Fruit fly (Drosophila melanogaster) whole organism, embryonic: ENCODE results near the gene vir-1.
A peak's percentile ranks its signal among the peaks of the same experiment; 100 is the strongest.

ENCODE experiments used
- Antp ChIP-seq: fragments of 200-800 bp; sonication (Bioruptor generic); optimal IDR thresholded peaks from 3 replicates; lab custom pipeline; 2016; ENCODE audit warnings: missing biosample characterization, missing genetic modification characterization
- Atf6 ChIP-seq: fragments of 200-800 bp; sonication (Bioruptor generic); IDR thresholded peaks from 2 replicates; pipeline ENCODE4 v1.3.6; 2022; ENCODE audit warnings: missing biosample characterization, missing genetic modification characterization
- C15 ChIP-seq: fragments of 200-800 bp; sonication (Bioruptor generic); IDR thresholded peaks from 3 replicates; pipeline ENCODE4 v1.3.6; 2022; ENCODE audit warnings: missing biosample characterization, missing genetic modification characterization
- CG1024 ChIP-seq: fragments of 200-800 bp; sonication (Bioruptor generic); IDR thresholded peaks from 2 replicates; pipeline ENCODE4 v1.3.6; 2022; ENCODE audit warnings: missing biosample characterization, missing genetic modification characterization
- CG10462 ChIP-seq: fragments of 200-800 bp; sonication (Bioruptor generic); optimal IDR thresholded peaks from 2 replicates; lab custom pipeline; 2016; ENCODE audit warnings: missing biosample characterization, missing genetic modification characterization
- CG11504 ChIP-seq: fragments of 200-800 bp; sonication (Bioruptor generic); optimal IDR thresholded peaks from 3 replicates; lab custom pipeline; 2019; ENCODE audit warnings: missing biosample characterization, mild to moderate bottlenecking, missing genetic modification characterization, moderate library complexity
- CG11695 ChIP-seq: fragments of 200-800 bp; sonication (Bioruptor generic); IDR thresholded peaks from 3 replicates; pipeline ENCODE4 v1.3.6; 2022; ENCODE audit warnings: missing biosample characterization, missing genetic modification characterization
- CG14667 ChIP-seq: fragments of 200-800 bp; sonication (Bioruptor generic); IDR thresholded peaks from 2 replicates; pipeline ENCODE4 v1.3.6; 2022; ENCODE audit warnings: missing biosample characterization, missing genetic modification characterization
- CG17385 ChIP-seq: fragments of 200-800 bp; sonication (Bioruptor generic); optimal IDR thresholded peaks from 3 replicates; lab custom pipeline; 2018; ENCODE audit warnings: missing biosample characterization, mild to moderate bottlenecking, missing genetic modification characterization
- CG2202 ChIP-seq: fragments of 200-800 bp; sonication (Bioruptor generic); optimal IDR thresholded peaks from 2 replicates; lab custom pipeline; 2018; ENCODE audit warnings: missing biosample characterization, mild to moderate bottlenecking, missing genetic modification characterization
- CG32532 ChIP-seq: fragments of 200-800 bp; sonication (Bioruptor generic); IDR thresholded peaks from 2 replicates; pipeline ENCODE4 v1.3.6; 2022; ENCODE audit warnings: missing biosample characterization, missing genetic modification characterization
- CG32767 ChIP-seq: fragments of 200-800 bp; sonication (Bioruptor generic); IDR thresholded peaks from 2 replicates; pipeline ENCODE4 v1.3.6; 2022; ENCODE audit warnings: missing biosample characterization, missing genetic modification characterization
- CG33213 ChIP-seq: fragments of 200-800 bp; sonication (Bioruptor generic); optimal IDR thresholded peaks from 3 replicates; lab custom pipeline; 2016; ENCODE audit warnings: missing biosample characterization, missing genetic modification characterization
- CG3407 ChIP-seq: fragments of 200-800 bp; sonication (Bioruptor generic); optimal IDR thresholded peaks from 2 replicates; lab custom pipeline; 2018; ENCODE audit warnings: missing biosample characterization, mild to moderate bottlenecking, missing genetic modification characterization
- CG3847 ChIP-seq: fragments of 200-800 bp; sonication (Bioruptor generic); IDR thresholded peaks from 2 replicates; pipeline ENCODE4 v1.3.6; 2022; ENCODE audit warnings: missing biosample characterization, missing genetic modification characterization
- CG3995 ChIP-seq: fragments of 200-800 bp; sonication (Bioruptor generic); optimal IDR thresholded peaks from 3 replicates; lab custom pipeline; 2016; ENCODE audit warnings: missing biosample characterization, missing genetic modification characterization
- CG6175 ChIP-seq: fragments of 200-800 bp; sonication (Bioruptor generic); IDR thresholded peaks from 3 replicates; pipeline ENCODE4 v1.3.6; 2022; ENCODE audit warnings: missing biosample characterization, missing genetic modification characterization
- CG9727 ChIP-seq: fragments of 200-800 bp; sonication (Bioruptor generic); optimal IDR thresholded peaks from 3 replicates; lab custom pipeline; 2017; ENCODE audit warnings: missing biosample characterization, mild to moderate bottlenecking, missing genetic modification characterization
- CG9932 ChIP-seq: fragments of 200-800 bp; sonication (Bioruptor generic); IDR thresholded peaks from 2 replicates; pipeline ENCODE4 v1.3.6; 2022; ENCODE audit warnings: missing biosample characterization, missing genetic modification characterization
- CrebB ChIP-seq: fragments of 200-800 bp; sonication (Bioruptor generic); optimal IDR thresholded peaks from 3 replicates; lab custom pipeline; 2018; ENCODE audit warnings: missing biosample characterization, mild to moderate bottlenecking, missing genetic modification characterization
- D19A ChIP-seq: fragments of 200-800 bp; optimal IDR thresholded peaks from 3 replicates; lab custom pipeline; 2019; ENCODE audit warnings: missing biosample characterization, mild to moderate bottlenecking, missing genetic modification characterization, moderate library complexity
- HLH3B ChIP-seq: fragments of 200-800 bp; sonication (Bioruptor generic); IDR thresholded peaks from 2 replicates; pipeline ENCODE4 v1.3.6; 2022; ENCODE audit warnings: missing biosample characterization, missing genetic modification characterization
- HLH4C ChIP-seq: fragments of 200-800 bp; sonication (Bioruptor generic); IDR thresholded peaks from 3 replicates; pipeline ENCODE4 v1.3.6; 2022; ENCODE audit warnings: missing biosample characterization, missing genetic modification characterization; ENCODE audit not compliant: partially characterized antibody
- HLHmδ ChIP-seq: fragments of 200-800 bp; sonication (Bioruptor generic); optimal IDR thresholded peaks from 2 replicates; lab custom pipeline; 2018; ENCODE audit warnings: missing biosample characterization, mild to moderate bottlenecking, missing genetic modification characterization, moderate library complexity
- Mes4 ChIP-seq: fragments of 200-800 bp; sonication (Bioruptor generic); optimal IDR thresholded peaks from 2 replicates; lab custom pipeline; 2016; ENCODE audit warnings: missing biosample characterization, missing genetic modification characterization
- Nf-YA ChIP-seq: fragments of 200-800 bp; sonication (Bioruptor generic); IDR thresholded peaks from 2 replicates; pipeline ENCODE4 v1.3.6; 2022; ENCODE audit warnings: missing biosample characterization, missing genetic modification characterization
- Sin3A ChIP-seq: fragments of >200 bp; optimal IDR thresholded peaks from 2 replicates; lab custom pipeline; 2018
- abd-A ChIP-seq: fragments of 200-800 bp; sonication (Bioruptor generic); optimal IDR thresholded peaks from 3 replicates; lab custom pipeline; 2019; ENCODE audit warnings: missing biosample characterization, mild to moderate bottlenecking, missing genetic modification characterization, moderate library complexity
- amos ChIP-seq: fragments of 200-800 bp; sonication (Bioruptor generic); IDR thresholded peaks from 2 replicates; pipeline ENCODE4 v1.3.6; 2022; ENCODE audit warnings: missing biosample characterization, missing genetic modification characterization; ENCODE audit not compliant: partially characterized antibody
- ato ChIP-seq: fragments of 200-800 bp; sonication (Bioruptor generic); IDR thresholded peaks from 2 replicates; pipeline ENCODE4 v1.3.6; 2022; ENCODE audit warnings: missing biosample characterization, missing genetic modification characterization; ENCODE audit not compliant: partially characterized antibody
- br ChIP-seq: fragments of >200 bp; optimal IDR thresholded peaks from 2 replicates; lab custom pipeline; 2017
- caup ChIP-seq: fragments of 200-800 bp; sonication (Bioruptor generic); optimal IDR thresholded peaks from 3 replicates; lab custom pipeline; 2017; ENCODE audit warnings: missing biosample characterization, mild to moderate bottlenecking, missing genetic modification characterization, moderate library complexity; ENCODE audit not compliant: severe bottlenecking
- danr ChIP-seq: fragments of 200-800 bp; sonication (Bioruptor generic); IDR thresholded peaks from 2 replicates; pipeline ENCODE4 v1.3.6; 2022; ENCODE audit warnings: missing biosample characterization, missing genetic modification characterization
- dpn ChIP-seq, 2 experiments: fragments of 200-800 bp; sonication (Bioruptor generic); optimal IDR thresholded peaks; 3 replicates each; lab custom pipeline; 2016; ENCODE audit warnings: missing biosample characterization in 2 of 2, missing genetic modification characterization in 2 of 2
- fd102C ChIP-seq: fragments of 200-800 bp; sonication (Bioruptor generic); optimal IDR thresholded peaks from 2 replicates; lab custom pipeline; 2018; ENCODE audit warnings: missing biosample characterization, mild to moderate bottlenecking, missing genetic modification characterization, moderate library complexity
- fru ChIP-seq: fragments of >200 bp; optimal IDR thresholded peaks from 2 replicates; lab custom pipeline; 2017
- gem ChIP-seq: fragments of 200-800 bp; sonication (Bioruptor generic); optimal IDR thresholded peaks from 2 replicates; lab custom pipeline; 2019; ENCODE audit warnings: missing biosample characterization, mild to moderate bottlenecking, missing genetic modification characterization, moderate library complexity
- ind ChIP-seq: fragments of 200-800 bp; sonication (Bioruptor generic); optimal IDR thresholded peaks from 3 replicates; lab custom pipeline; 2016; ENCODE audit warnings: missing biosample characterization, missing genetic modification characterization
- lov ChIP-seq, 2 experiments: fragments of 200-800 bp in 1 of 2; fragments of >200 bp in 1 of 2; sonication (Bioruptor generic) in 1 of 2; IDR thresholded peaks in 1 of 2; optimal IDR thresholded peaks in 1 of 2; 2 replicates in 1 of 2; 3 replicates in 1 of 2; pipeline versions ENCODE4 v1.3.6 to Lab custom; 2017 to 2022; ENCODE audit warnings: missing biosample characterization in 1 of 2, missing genetic modification characterization in 1 of 2
- maf-S ChIP-seq: fragments of 200-800 bp; sonication (Bioruptor generic); optimal IDR thresholded peaks from 2 replicates; lab custom pipeline; 2016; ENCODE audit warnings: missing biosample characterization, missing genetic modification characterization
- mam ChIP-seq: fragments of 200-800 bp; sonication (Bioruptor generic); optimal IDR thresholded peaks from 3 replicates; lab custom pipeline; 2016; ENCODE audit warnings: missing biosample characterization, missing genetic modification characterization
- nmo ChIP-seq: fragments of 200-800 bp; sonication (Bioruptor generic); optimal IDR thresholded peaks from 2 replicates; lab custom pipeline; 2018; ENCODE audit warnings: missing biosample characterization, mild to moderate bottlenecking, missing genetic modification characterization, moderate library complexity
- oc ChIP-seq: fragments of 200-800 bp; sonication (Bioruptor generic); optimal IDR thresholded peaks from 2 replicates; lab custom pipeline; 2018; ENCODE audit warnings: missing biosample characterization, mild to moderate bottlenecking, missing genetic modification characterization, moderate library complexity
- pnt ChIP-seq: fragments of 200-800 bp; sonication (Bioruptor generic); optimal IDR thresholded peaks from 3 replicates; lab custom pipeline; 2016; ENCODE audit warnings: missing biosample characterization, missing genetic modification characterization
- repo ChIP-seq: fragments of 200-800 bp; sonication (Bioruptor generic); optimal IDR thresholded peaks from 2 replicates; lab custom pipeline; 2016; ENCODE audit warnings: missing biosample characterization, missing genetic modification characterization
- row ChIP-seq: fragments of 200-800 bp; sonication (Bioruptor generic); IDR thresholded peaks from 3 replicates; pipeline ENCODE4 v1.3.6; 2022; ENCODE audit warnings: missing biosample characterization, missing genetic modification characterization
- stc ChIP-seq: fragments of 200-800 bp; sonication (Bioruptor generic); IDR thresholded peaks from 2 replicates; pipeline ENCODE4 v1.3.6; 2022; ENCODE audit warnings: missing biosample characterization, missing genetic modification characterization
- tll ChIP-seq, 2 experiments: fragments of 200-800 bp in 1 of 2; fragments of >200 bp in 1 of 2; sonication (Bioruptor generic) in 1 of 2; optimal IDR thresholded peaks; 2 replicates each; lab custom pipeline; 2017 to 2019; ENCODE audit warnings: missing biosample characterization in 2 of 2, missing genetic modification characterization in 2 of 2, mild to moderate bottlenecking in 1 of 2, moderate library complexity in 1 of 2
- vnd ChIP-seq: fragments of 200-800 bp; sonication (Bioruptor generic); IDR thresholded peaks from 3 replicates; pipeline ENCODE4 v1.3.6; 2022; ENCODE audit warnings: missing biosample characterization, missing genetic modification characterization; ENCODE audit not compliant: partially characterized antibody

Gene vir-1

DNA sequence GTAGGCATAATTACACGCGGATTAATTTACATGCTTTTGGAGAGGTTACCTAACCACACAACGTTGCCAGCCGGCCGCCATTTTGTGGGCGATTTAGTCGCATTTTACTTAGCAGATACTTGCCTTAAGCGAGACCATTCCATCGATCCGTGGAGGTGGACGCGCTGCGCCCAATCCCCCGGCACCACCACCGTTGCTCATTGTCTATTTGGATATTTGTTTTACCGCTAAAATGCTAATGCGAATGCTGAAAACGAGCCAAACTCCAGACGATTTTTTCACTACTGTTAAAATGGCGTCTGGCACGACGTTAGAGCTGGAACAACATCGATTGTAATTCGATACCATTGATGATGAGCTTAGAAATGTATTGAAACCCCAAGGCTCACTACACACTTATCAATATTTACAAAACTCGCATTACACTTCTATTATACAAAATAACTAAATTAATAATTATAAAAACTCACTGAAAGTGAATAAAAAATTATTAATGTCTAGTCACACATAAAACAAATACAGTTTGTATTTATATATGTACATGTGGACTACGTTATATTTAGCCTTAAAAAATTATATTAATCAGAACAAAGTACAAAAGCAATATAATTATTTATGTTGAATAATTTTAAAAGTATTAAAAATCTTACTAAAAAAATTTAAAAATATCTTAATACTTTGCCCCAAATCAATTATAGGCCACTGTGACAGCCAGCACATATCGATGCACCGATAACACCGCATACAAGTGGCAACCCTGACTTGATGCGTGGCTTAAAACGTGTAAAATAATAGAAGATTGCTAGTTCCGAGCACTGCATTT lies 10.7 kb upstream of the vir-1 start, which contains the start of gene eRF3 (continued):
- no peak for TF ChIP-seq CG33213 (GFP tag; lab: Kevin White, UChicago)
- peak; percentile 62; the same call in 2 of the 3 replicates for TF ChIP-seq CG11695 (GFP tag; lab: Robert Waterston, UW)
- 0 out of 3 replicates have a peak, but pooled peaks have one; percentile 33 for TF ChIP-seq C15 (GFP tag; lab: Robert Waterston, UW)
- no peak; the same call in 1 of the 2 replicates for TF ChIP-seq Nf-YA (GFP tag; lab: Robert Waterston, UW)
- TF ChIP-seq row: peak; percentile 85
- TF ChIP-seq CG14667 (GFP tag; lab: Robert Waterston, UW): peak; percentile 73
- TF ChIP-seq amos (GFP tag; lab: Robert Waterston, UW): peak; percentile 48
- peak; percentile 92 for TF ChIP-seq nmo (GFP tag; lab: Kevin White, UChicago)
- TF ChIP-seq HLHmδ (GFP tag; lab: Kevin White, UChicago): no peak
- no peak; the same call in 1 of the 2 replicates for TF ChIP-seq CG32767 (GFP tag; lab: Robert Waterston, UW)
- peak; percentile 78 for TF ChIP-seq CG3847 (GFP tag; lab: Robert Waterston, UW)
- TF ChIP-seq abd-A (tag; lab: Kevin White, UChicago): no peak
- TF ChIP-seq br (lab: Kevin White, UChicago): no peak
- no peak for TF ChIP-seq mam (GFP tag; lab: Kevin White, UChicago)
- peak; percentile 72 for TF ChIP-seq HLH3B (GFP tag; lab: Robert Waterston, UW)
- TF ChIP-seq Sin3A (lab: Kevin White, UChicago): peak; percentile 26
- peak; percentile 54; the same call in 1 of the 2 replicates for TF ChIP-seq stc (GFP tag; lab: Robert Waterston, UW)
- TF ChIP-seq CG1024: peak; percentile 50
- TF ChIP-seq caup (GFP tag; lab: Kevin White, UChicago): peak; percentile 48
- no peak for TF ChIP-seq lov (optimal IDR thresholded peaks at IDR 0.05; lab: Kevin White, UChicago)
- TF ChIP-seq lov (GFP tag; IDR thresholded peaks at IDR 0.05; lab: Robert Waterston, UW): 0 out of 3 replicates have a peak, but pooled peaks have one; percentile 53
- peak; percentile 88 for TF ChIP-seq CG11504
- TF ChIP-seq D19A (tag; lab: Kevin White, UChicago): peak; percentile 80
- peak; percentile 77 for TF ChIP-seq ind (GFP tag; lab: Kevin White, UChicago)
- peak; percentile 87 for TF ChIP-seq CG9727 (GFP tag; lab: Kevin White, UChicago)
- no peak for TF ChIP-seq ato (GFP tag; lab: Robert Waterston, UW)
- TF ChIP-seq oc (tag; lab: Kevin White, UChicago): peak; percentile 48
- TF ChIP-seq CG32532 (GFP tag; lab: Robert Waterston, UW): peak; percentile 82
- no peak for TF ChIP-seq fd102C (GFP tag; lab: Kevin White, UChicago)
- TF ChIP-seq fru (lab: Kevin White, UChicago): no peak
- TF ChIP-seq vnd (GFP tag; lab: Robert Waterston, UW): 0 out of 3 replicates have a peak, but pooled peaks have one; percentile 43
- no peak for TF ChIP-seq CG3995 (GFP tag; lab: Kevin White, UChicago)
- TF ChIP-seq CG2202 (tag; lab: Kevin White, UChicago): peak; percentile 31
- no peak for TF ChIP-seq repo (GFP tag; lab: Kevin White, UChicago)
- peak; percentile 0 for TF ChIP-seq CG10462
- TF ChIP-seq gem (tag; lab: Kevin White, UChicago): peak; percentile 95
- TF ChIP-seq CG3407: peak; percentile 65
- no peak for TF ChIP-seq Mes4 (GFP tag; lab: Kevin White, UChicago)
- 0 out of 3 replicates have a peak, but pooled peaks have one; percentile 42 for TF ChIP-seq HLH4C (GFP tag; lab: Robert Waterston, UW)
- TF ChIP-seq tll (GFP tag; optimal IDR thresholded peaks at IDR 0.05; lab: Kevin White, UChicago): no peak
- peak; percentile 56 for TF ChIP-seq CG17385 (GFP tag; lab: Kevin White, UChicago)
- peak; percentile 85 for TF ChIP-seq CG9932
- TF ChIP-seq pnt (GFP tag; lab: Kevin White, UChicago): no peak
- TF ChIP-seq maf-S (GFP tag; lab: Kevin White, UChicago): no peak
- no peak for TF ChIP-seq CrebB (tag; lab: Kevin White, UChicago)
- TF ChIP-seq Atf6 (GFP tag; lab: Robert Waterston, UW): peak; percentile 75
- peak; percentile 65 for TF ChIP-seq danr (GFP tag; lab: Robert Waterston, UW)
- no peak; the same call in 2 of the 3 replicates for TF ChIP-seq CG6175 (GFP tag; lab: Robert Waterston, UW)
- TF ChIP-seq dpn (GFP tag; optimal IDR thresholded peaks at IDR 0.05; lab: Kevin White, UChicago): peak in 1 of 2 experiments; percentile 75
- no peak for TF ChIP-seq Antp (GFP tag; lab: Kevin White, UChicago)
